Fruit fly (Drosophila melanogaster): Measurements from ENCODE around the gene CG9921.

Gene CG9921

dm6 chrX:16361306-16361705 is 27.9 kb upstream of the CG9921 start, which contains the start of gene nonA:
Gene nonA (plus strand): TSS chrX:16361569.
- no peak for TF ChIP-seq cic (GFP tag; optimal IDR thresholded peaks at IDR 0.05)
- TF ChIP-seq CG7045 (GFP tag; optimal IDR thresholded peaks at IDR 0.05), result no peak
- TF ChIP-seq CG33017 (tag; optimal IDR thresholded peaks at IDR 0.05), result no peak
- TF ChIP-seq CG11617 (GFP tag; optimal IDR thresholded peaks at IDR 0.05), result no peak
- no peak for TF ChIP-seq CG14711 (tag; optimal IDR thresholded peaks at IDR 0.05)
- TF ChIP-seq ovo (GFP tag; optimal IDR thresholded peaks at IDR 0.05), result no peak
- TF ChIP-seq kay (GFP tag; ENCODE audit: borderline replicate concordance), result no peak
- no peak for TF ChIP-seq cnc (optimal IDR thresholded peaks at IDR 0.05)
- TF ChIP-seq Mnt (GFP tag; optimal IDR thresholded peaks at IDR 0.05), result peak; percentile 41
- no peak for TF ChIP-seq pad (GFP tag; optimal IDR thresholded peaks at IDR 0.05)
- no peak for TF ChIP-seq toe (GFP tag; optimal IDR thresholded peaks at IDR 0.05)
- TF ChIP-seq CG5204 (GFP tag; optimal IDR thresholded peaks at IDR 0.05), result no peak
- peak; percentile 1 for TF ChIP-seq Crg-1 (GFP tag; optimal IDR thresholded peaks at IDR 0.05)
- TF ChIP-seq Clk (GFP tag; optimal IDR thresholded peaks at IDR 0.05), result no peak
- TF ChIP-seq bab1 (GFP tag; optimal IDR thresholded peaks at IDR 0.05), result peak; percentile 33
- TF ChIP-seq CG7101 (tag; optimal IDR thresholded peaks at IDR 0.05), result no peak

DNA sequence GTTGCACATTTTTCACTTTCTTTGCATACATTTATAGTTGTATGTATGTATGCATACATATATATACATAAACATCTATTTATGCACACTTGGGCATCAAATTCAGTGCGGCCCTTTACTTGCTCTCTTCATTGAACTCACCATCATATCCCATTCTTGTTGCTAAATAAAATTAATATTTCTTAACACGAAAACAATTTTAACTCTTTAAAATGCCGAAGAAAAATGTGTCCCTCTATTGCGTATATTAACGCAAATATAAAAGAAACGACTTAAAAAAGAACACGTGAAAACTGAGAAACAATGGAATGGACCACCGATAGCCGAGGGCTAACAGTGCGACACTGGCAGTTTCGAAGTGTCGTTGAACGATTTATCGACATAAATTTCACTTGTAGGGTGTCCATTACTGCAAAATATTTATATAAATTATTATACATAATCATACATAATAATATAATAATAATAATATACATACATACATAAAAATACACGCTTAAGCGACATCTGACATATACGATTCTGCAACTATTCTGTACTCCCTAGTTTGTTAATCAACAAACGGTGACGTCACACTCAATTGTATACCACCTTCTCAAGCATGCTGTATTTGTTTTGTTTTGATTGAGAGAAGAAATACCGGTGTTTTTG is 25.4 kb upstream of the CG9921 start, which contains the start of the genes U2af50 and PIG-Q:
TSS of gene U2af50 (minus strand) at position 370 of the 651 bp plus-strand sequence.
TSS of gene PIG-Q (plus strand) at position 474 of the 651 bp plus-strand sequence.
- TF ChIP-seq ovo (GFP tag; optimal IDR thresholded peaks at IDR 0.05) (peak; percentile 89), Clk (GFP tag; optimal IDR thresholded peaks at IDR 0.05) (peak; percentile 59), toe (GFP tag; optimal IDR thresholded peaks at IDR 0.05) (peak; percentile 65), CG7101 (tag; optimal IDR thresholded peaks at IDR 0.05) (peak; percentile 94), cnc (optimal IDR thresholded peaks at IDR 0.05) (no peak), kay (GFP tag; ENCODE audit: borderline replicate concordance) (peak; percentile 75), CG33017 (tag; optimal IDR thresholded peaks at IDR 0.05) (peak; percentile 82), CG1620 (GFP tag; optimal IDR thresholded peaks at IDR 0.05) (peak; percentile 41), bab1 (GFP tag; optimal IDR thresholded peaks at IDR 0.05) (peak; percentile 94), CG7045 (GFP tag; optimal IDR thresholded peaks at IDR 0.05) (peak; percentile 76), Hr96 (GFP tag; optimal IDR thresholded peaks at IDR 0.05) (no peak), cic (GFP tag; optimal IDR thresholded peaks at IDR 0.05) (no peak), Crg-1 (GFP tag; optimal IDR thresholded peaks at IDR 0.05) (peak; percentile 73), CG12768 (GFP tag; optimal IDR thresholded peaks at IDR 0.05) (peak; percentile 84), pad (GFP tag; optimal IDR thresholded peaks at IDR 0.05) (peak; percentile 78), CG11617 (GFP tag; optimal IDR thresholded peaks at IDR 0.05) (peak; percentile 93), CG14711 (tag; optimal IDR thresholded peaks at IDR 0.05) (peak; percentile 90), CG5204 (GFP tag; optimal IDR thresholded peaks at IDR 0.05) (no peak), Mnt (GFP tag; optimal IDR thresholded peaks at IDR 0.05) (peak; percentile 84), tj (GFP tag; optimal IDR thresholded peaks at IDR 0.05) (peak; percentile 78)

DNA sequence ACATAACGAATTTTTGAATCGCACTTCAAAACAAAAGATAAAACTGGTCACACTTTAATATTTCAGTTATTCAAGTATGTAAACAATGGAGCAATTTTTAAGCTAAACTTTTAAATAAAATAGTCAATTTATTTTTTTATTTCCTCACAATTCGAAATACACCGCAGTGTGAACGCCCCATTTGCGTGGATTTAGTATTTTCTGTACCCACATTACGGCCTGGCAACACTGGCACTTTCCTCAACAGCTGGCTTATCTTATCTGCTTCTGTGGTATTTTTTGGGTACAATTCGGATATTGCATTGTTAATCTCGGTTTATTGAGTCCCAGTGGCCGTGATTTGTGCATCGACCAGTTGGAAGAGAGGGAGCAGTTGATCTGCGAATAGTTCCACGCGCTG is 16.7 kb upstream of the CG9921 start, which contains the start of gene sl:
TSS of gene sl (plus strand) at position 254 of the 400 bp plus-strand sequence.
- TF ChIP-seq cic (GFP tag; optimal IDR thresholded peaks at IDR 0.05) (no peak), CG14711 (tag; optimal IDR thresholded peaks at IDR 0.05) (peak; percentile 67), kay (GFP tag; ENCODE audit: borderline replicate concordance) (no peak)

- TF ChIP-seq CG1620 (GFP tag; optimal IDR thresholded peaks at IDR 0.05) (peak; percentile 57), Crg-1 (GFP tag; optimal IDR thresholded peaks at IDR 0.05) (peak; percentile 79), kay (GFP tag; ENCODE audit: borderline replicate concordance) (peak; percentile 47), cnc (optimal IDR thresholded peaks at IDR 0.05) (no peak), pad (GFP tag; optimal IDR thresholded peaks at IDR 0.05) (peak; percentile 53), CG7045 (GFP tag; optimal IDR thresholded peaks at IDR 0.05) (peak; percentile 58), bab1 (GFP tag; optimal IDR thresholded peaks at IDR 0.05) (peak; percentile 62), tj (GFP tag; optimal IDR thresholded peaks at IDR 0.05) (peak; percentile 75), Hr96 (GFP tag; optimal IDR thresholded peaks at IDR 0.05) (no peak), CG12768 (GFP tag; optimal IDR thresholded peaks at IDR 0.05) (peak; percentile 65), toe (GFP tag; optimal IDR thresholded peaks at IDR 0.05) (peak; percentile 51), cic (GFP tag; optimal IDR thresholded peaks at IDR 0.05) (peak; percentile 28), CG5204 (GFP tag; optimal IDR thresholded peaks at IDR 0.05) (peak; percentile 70), Mnt (GFP tag; optimal IDR thresholded peaks at IDR 0.05) (peak; percentile 89), CG11617 (GFP tag; optimal IDR thresholded peaks at IDR 0.05) (peak; percentile 89), CG7101 (tag; optimal IDR thresholded peaks at IDR 0.05) (peak; percentile 86), CG33017 (tag; optimal IDR thresholded peaks at IDR 0.05) (peak; percentile 64), CG14711 (tag; optimal IDR thresholded peaks at IDR 0.05) (peak; percentile 75), ovo (GFP tag; optimal IDR thresholded peaks at IDR 0.05) (peak; percentile 70), Clk (GFP tag; optimal IDR thresholded peaks at IDR 0.05) (no peak)
Measured at dm6 chrX:16335107-16335642, 1.8 kb upstream of the CG9921 start.

- TF ChIP-seq cic (GFP tag; optimal IDR thresholded peaks at IDR 0.05) (peak; percentile 20), Mnt (GFP tag; optimal IDR thresholded peaks at IDR 0.05) (peak; percentile 43), ovo (GFP tag; optimal IDR thresholded peaks at IDR 0.05) (no peak), cnc (optimal IDR thresholded peaks at IDR 0.05) (no peak)
Measured at dm6 chrX:16334251-16334860, 956 bp upstream of the CG9921 start.

All from whole organism, adult.